Worm (Caenorhabditis elegans) whole organism, young adult: Measurements from ENCODE around the gene srr-1.

Experiments used
- aptf-2 ChIP-seq: fragments of 200-800 bp; sonication (Bioruptor generic); conservative IDR thresholded peaks from 2 replicates; pipeline ENCODE4 v1.3.6; 2022; ENCODE audit warnings: missing genetic modification reagents, missing genetic modification characterization, missing compliant biosample characterization
- dox-1 ChIP-seq: fragments of 200-800 bp; sonication (Bioruptor generic); IDR thresholded peaks from 2 replicates; pipeline ENCODE4 v1.3.6; 2022; ENCODE audit warnings: missing genetic modification reagents, missing genetic modification characterization, missing compliant biosample characterization
- hmg-20 ChIP-seq: fragments of 200-800 bp; sonication (Bioruptor generic); IDR thresholded peaks from 2 replicates; pipeline ENCODE4 v1.3.6; 2022; ENCODE audit warnings: missing genetic modification reagents, missing genetic modification characterization, missing compliant biosample characterization
- madf-3 ChIP-seq: fragments of 200-800 bp; sonication (Bioruptor generic); IDR thresholded peaks from 2 replicates; pipeline ENCODE4 v1.3.6; 2022; ENCODE audit warnings: missing genetic modification reagents, missing genetic modification characterization, missing compliant biosample characterization
- nhr-179 ChIP-seq: sonication (generic microtip); optimal IDR thresholded peaks from 2 replicates; lab custom pipeline; 2016; ENCODE audit warnings: mild to moderate bottlenecking, missing genetic modification characterization, missing compliant biosample characterization
- snpc-1.3 ChIP-seq: sonication (generic microtip); optimal IDR thresholded peaks from 2 replicates; lab custom pipeline; 2017; ENCODE audit warnings: missing genetic modification characterization, mild to moderate bottlenecking, missing compliant biosample characterization, antibody characterized with exemption, moderate library complexity, missing genotype, missing genetic modification reagents; ENCODE audit not compliant: insufficient read depth
- snpc-4 ChIP-seq, 5 experiments: fragments of 150-350 bp in 1 of 5; sonication (generic microtip) in 4 of 5; optimal IDR thresholded peaks; 2 replicates each; lab custom pipeline; 2014 to 2018; ENCODE audit warnings: missing genetic modification characterization in 5 of 5, missing biosample characterization in 3 of 5, antibody characterized with exemption in 2 of 5, mild to moderate bottlenecking in 2 of 5, missing compliant biosample characterization in 2 of 5, missing genotype in 2 of 5, moderate library complexity in 2 of 5, missing genetic modification reagents in 1 of 5
- somi-1 ChIP-seq: fragments of 200-800 bp; sonication (Bioruptor generic); optimal IDR thresholded peaks from 2 replicates; lab custom pipeline; 2018; ENCODE audit warnings: mild to moderate bottlenecking, missing genetic modification characterization, missing compliant biosample characterization
- unc-62 ChIP-seq: fragments of 150-350 bp; optimal IDR thresholded peaks from 2 replicates; lab custom pipeline; 2014; ENCODE audit warnings: missing biosample characterization, missing genetic modification reagents, missing genetic modification characterization

ce11 chrV:13041666-13042065 is 11.9 kb downstream of the srr-1 start, which contains the start of gene scyl-1:
- TF ChIP-seq hmg-20 (GFP tag; lab: Robert Waterston, UW) (no peak), aptf-2 (GFP tag; lab: Robert Waterston, UW) (no peak), somi-1 (GFP tag; lab: Kevin White, UChicago) (no peak), dox-1 (GFP tag; lab: Robert Waterston, UW) (no peak), madf-3 (GFP tag; lab: Robert Waterston, UW) (no peak), nhr-179 (tag; lab: Kevin White, UChicago) (no peak), snpc-4 (GFP tag; optimal IDR thresholded peaks at IDR 0.05; lab: Kevin White, UChicago) (no peak), snpc-4 (tag; optimal IDR thresholded peaks at IDR 0.05; lab: Kevin White, UChicago) (peak in 3 of 4 experiments; percentile 27 to 54 (median 31)), unc-62 (GFP tag; lab: Kevin White, UChicago) (no peak), snpc-1.3 (no peak)
